Fruit fly (Drosophila melanogaster): ENCODE results near the gene Proc.

The Proc gene

DNA sequence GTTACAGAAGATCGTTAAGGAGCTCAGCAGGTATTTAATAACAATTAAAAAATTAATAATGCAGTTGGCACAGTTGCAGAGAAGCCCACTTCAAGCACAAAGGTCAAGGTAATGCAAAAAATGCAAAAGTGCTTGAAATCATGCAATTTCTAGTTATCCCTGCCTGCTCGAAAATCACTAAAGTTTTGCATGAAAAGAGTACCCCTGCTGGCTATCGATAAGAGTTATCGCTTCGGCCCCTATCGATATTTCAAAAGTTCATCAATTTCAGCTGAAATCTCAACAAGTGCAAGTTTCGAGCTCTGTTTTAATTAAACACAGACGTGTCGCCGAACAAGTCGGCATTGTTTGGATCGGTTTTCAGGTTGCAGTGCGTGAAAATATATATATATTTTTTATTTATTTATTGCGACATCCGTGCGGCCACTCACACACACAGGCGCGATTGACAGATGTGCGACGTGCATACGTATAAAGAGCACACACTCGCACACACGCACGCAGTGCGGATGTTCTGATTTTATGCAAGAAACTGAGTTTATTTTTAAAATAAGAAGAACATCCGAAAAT, 49.9 kb downstream of the Proc start (continued):
- TF ChIP-seq Sry-β (GFP tag; optimal IDR thresholded peaks at IDR 0.05) (peak; percentile 22), CG17802 (tag; optimal IDR thresholded peaks at IDR 0.05) (peak; percentile 2), Dip2 (GFP tag; IDR thresholded peaks at IDR 0.05) (no peak), Ravus (GFP tag; IDR thresholded peaks at IDR 0.05) (no peak), tna (GFP tag; IDR thresholded peaks at IDR 0.05; ENCODE audit: partially characterized antibody) (peak; percentile 67), CG31224 (GFP tag; IDR thresholded peaks at IDR 0.05) (no peak), CG18619 (GFP tag; optimal IDR thresholded peaks at IDR 0.05) (no peak), row (GFP tag; IDR thresholded peaks at IDR 0.05) (peak; percentile 82), CG10959 (GFP tag; IDR thresholded peaks at IDR 0.05) (no peak; the same call in 1 of the 2 replicates), D (optimal IDR thresholded peaks at IDR 0.05) (no peak), D (GFP tag; optimal IDR thresholded peaks at IDR 0.05) (peak; percentile 40), Opbp (GFP tag; IDR thresholded peaks at IDR 0.05; ENCODE audit: partially characterized antibody) (peak; percentile 86), B-H2 (GFP tag; optimal IDR thresholded peaks at IDR 0.05) (no peak), unc-4 (GFP tag; IDR thresholded peaks at IDR 0.05; ENCODE audit: partially characterized antibody) (peak; percentile 81), CG12659 (GFP tag; optimal IDR thresholded peaks at IDR 0.05) (peak; percentile 54), Dref (GFP tag; IDR thresholded peaks at IDR 0.05) (peak; percentile 86), CG6813 (GFP tag; optimal IDR thresholded peaks at IDR 0.05) (no peak), pho (GFP tag; optimal IDR thresholded peaks at IDR 0.05) (peak; percentile 34), CTCF (GFP tag; optimal IDR thresholded peaks at IDR 0.05) (peak; percentile 42), CG17912 (GFP tag; optimal IDR thresholded peaks at IDR 0.05) (no peak), cas (GFP tag; IDR thresholded peaks at IDR 0.05) (no peak), Med (GFP tag) (peak; percentile 95), cwo (GFP tag; optimal IDR thresholded peaks at IDR 0.05) (no peak), bcd (GFP tag; optimal IDR thresholded peaks at IDR 0.05) (peak; percentile 54), CG3281 (GFP tag; optimal IDR thresholded peaks at IDR 0.05) (peak; percentile 57), dmrt11E (tag; optimal IDR thresholded peaks at IDR 0.05) (peak; percentile 16), usp (GFP tag; optimal IDR thresholded peaks at IDR 0.05) (no peak), chif (GFP tag; optimal IDR thresholded peaks at IDR 0.05) (peak; percentile 1 to 44), sima (GFP tag; optimal IDR thresholded peaks at IDR 0.05) (no peak), unpg (GFP tag; optimal IDR thresholded peaks at IDR 0.05) (peak; percentile 55), dm (GFP tag; optimal IDR thresholded peaks at IDR 0.05) (peak; percentile 53), CG3838 (GFP tag; optimal IDR thresholded peaks at IDR 0.05) (no peak), Nf-YB (GFP tag; optimal IDR thresholded peaks at IDR 0.05) (no peak), Scr (GFP tag; IDR thresholded peaks at IDR 0.05; ENCODE audit: partially characterized antibody) (peak; percentile 89), pum (GFP tag; optimal IDR thresholded peaks at IDR 0.05) (no peak), Lpt (GFP tag; optimal IDR thresholded peaks at IDR 0.05) (no peak), CG11695 (GFP tag; IDR thresholded peaks at IDR 0.05) (no peak), CG30020 (tag; optimal IDR thresholded peaks at IDR 0.05) (peak; percentile 43), Oaz (GFP tag; IDR thresholded peaks at IDR 0.05) (peak; percentile 43; the same call in 1 of the 2 replicates), CG14014 (GFP tag; IDR thresholded peaks at IDR 0.05) (0 out of 2 replicates have a peak, but pooled peaks have one; percentile 55), CG2889 (GFP tag; IDR thresholded peaks at IDR 0.05) (no peak), yki (optimal IDR thresholded peaks at IDR 0.05) (no peak), zen2 (GFP tag; IDR thresholded peaks at IDR 0.05; ENCODE audit: partially characterized antibody) (peak; percentile 84), CG43689 (GFP tag; IDR thresholded peaks at IDR 0.05) (no peak), CG6175 (GFP tag; IDR thresholded peaks at IDR 0.05) (no peak), CG2875 (GFP tag; optimal IDR thresholded peaks at IDR 0.05) (peak; percentile 39), NfI (GFP tag; optimal IDR thresholded peaks at IDR 0.05) (peak; percentile 61), CG11504 (tag; optimal IDR thresholded peaks at IDR 0.05) (no peak), gsb (GFP tag; IDR thresholded peaks at IDR 0.05) (no peak), Ada2b (GFP tag; IDR thresholded peaks at IDR 0.05) (peak; percentile 57), Myb (GFP tag; optimal IDR thresholded peaks at IDR 0.05) (peak; percentile 41)

Measured in whole organism, embryonic.